Fruit fly (Drosophila melanogaster) whole organism, embryonic: ENCODE data around the gene dpr2.

Experiments
- Asciz ChIP-seq: fragments of 200-800 bp; sonication (Bioruptor generic); optimal IDR thresholded peaks from 2 replicates; lab custom pipeline; 2017; ENCODE audit warnings: missing biosample characterization, mild to moderate bottlenecking, missing genetic modification characterization, missing genetic modification reagents
- CG10462 ChIP-seq: fragments of 200-800 bp; sonication (Bioruptor generic); optimal IDR thresholded peaks from 2 replicates; lab custom pipeline; 2016; ENCODE audit warnings: missing biosample characterization, missing genetic modification characterization
- CG10959 ChIP-seq: fragments of 200-800 bp; sonication (Bioruptor generic); IDR thresholded peaks from 2 replicates; pipeline ENCODE4 v1.3.6; 2022; ENCODE audit warnings: missing biosample characterization, missing genetic modification characterization
- CG1233 ChIP-seq: fragments of 200-800 bp; sonication (Bioruptor generic); optimal IDR thresholded peaks from 4 replicates; lab custom pipeline; 2018; ENCODE audit warnings: missing biosample characterization, mild to moderate bottlenecking, missing genetic modification characterization
- CG12942 ChIP-seq: fragments of 200-800 bp; sonication (Bioruptor generic); optimal IDR thresholded peaks from 3 replicates; lab custom pipeline; 2016; ENCODE audit warnings: missing biosample characterization, missing genetic modification characterization
- CG13624 ChIP-seq: fragments of 200-800 bp; sonication (Bioruptor generic); optimal IDR thresholded peaks from 2 replicates; lab custom pipeline; 2016; ENCODE audit warnings: missing biosample characterization, missing genetic modification characterization
- CG15269 ChIP-seq: fragments of 200-800 bp; sonication (Bioruptor generic); optimal IDR thresholded peaks from 2 replicates; lab custom pipeline; 2018; ENCODE audit warnings: missing biosample characterization, mild to moderate bottlenecking, missing genetic modification characterization, moderate library complexity
- CG15601 ChIP-seq: fragments of 200-800 bp; sonication (Bioruptor generic); optimal IDR thresholded peaks from 3 replicates; lab custom pipeline; 2019; ENCODE audit warnings: missing biosample characterization, mild to moderate bottlenecking, missing genetic modification characterization, moderate library complexity
- CG16863 ChIP-seq: fragments of 200-800 bp; sonication (Bioruptor generic); optimal IDR thresholded peaks from 3 replicates; lab custom pipeline; 2016; ENCODE audit warnings: missing biosample characterization, missing genetic modification characterization
- CG17328 ChIP-seq: fragments of 200-800 bp; sonication (Bioruptor generic); IDR thresholded peaks from 2 replicates; pipeline ENCODE4 v1.3.6; 2022; ENCODE audit warnings: missing biosample characterization, missing genetic modification characterization
- CG17829 ChIP-seq: fragments of 200-800 bp; optimal IDR thresholded peaks from 2 replicates; lab custom pipeline; 2019; ENCODE audit warnings: missing biosample characterization, mild to moderate bottlenecking, missing genetic modification characterization, moderate library complexity
- CG18011 ChIP-seq: fragments of 200-800 bp; sonication (Bioruptor generic); optimal IDR thresholded peaks from 2 replicates; lab custom pipeline; 2017; ENCODE audit warnings: missing biosample characterization, missing genetic modification characterization, mild to moderate bottlenecking, moderate library complexity, missing genotype
- CG2678 ChIP-seq: fragments of 200-800 bp; sonication (Bioruptor generic); optimal IDR thresholded peaks from 3 replicates; lab custom pipeline; 2019; ENCODE audit warnings: missing biosample characterization, mild to moderate bottlenecking, missing genetic modification characterization, moderate library complexity
- CG31441 ChIP-seq: fragments of 200-800 bp; sonication (Bioruptor generic); IDR thresholded peaks from 2 replicates; pipeline ENCODE4 v1.3.6; 2022; ENCODE audit warnings: missing biosample characterization, missing genetic modification characterization
- CG4282 ChIP-seq: fragments of 200-800 bp; sonication (Bioruptor generic); optimal IDR thresholded peaks from 2 replicates; lab custom pipeline; 2016; ENCODE audit warnings: missing biosample characterization, missing genetic modification characterization
- CG6175 ChIP-seq: fragments of 200-800 bp; sonication (Bioruptor generic); IDR thresholded peaks from 3 replicates; pipeline ENCODE4 v1.3.6; 2022; ENCODE audit warnings: missing biosample characterization, missing genetic modification characterization
- CG6689 ChIP-seq: fragments of 200-800 bp; sonication (Bioruptor generic); IDR thresholded peaks from 2 replicates; pipeline ENCODE4 v1.3.6; 2022; ENCODE audit warnings: missing biosample characterization, missing genetic modification characterization
- CG6765 ChIP-seq: fragments of 200-800 bp; sonication (Bioruptor generic); optimal IDR thresholded peaks from 3 replicates; lab custom pipeline; 2017; ENCODE audit warnings: missing biosample characterization, mild to moderate bottlenecking, missing genetic modification characterization
- CG8924 ChIP-seq: fragments of 200-800 bp; optimal IDR thresholded peaks from 3 replicates; lab custom pipeline; 2019; ENCODE audit warnings: missing biosample characterization, mild to moderate bottlenecking, missing genetic modification characterization, moderate library complexity
- CG9817 ChIP-seq: fragments of 200-800 bp; sonication (Bioruptor generic); optimal IDR thresholded peaks from 2 replicates; lab custom pipeline; 2018; ENCODE audit warnings: missing biosample characterization, mild to moderate bottlenecking, missing genetic modification characterization, moderate library complexity
- D19B ChIP-seq: fragments of 200-800 bp; sonication (Bioruptor generic); optimal IDR thresholded peaks from 2 replicates; lab custom pipeline; 2017; ENCODE audit warnings: missing biosample characterization, mild to moderate bottlenecking, missing genetic modification characterization
- Gug ChIP-seq: fragments of 200-800 bp; sonication (Bioruptor generic); IDR thresholded peaks from 4 replicates; pipeline ENCODE4 v1.3.6; 2022; ENCODE audit warnings: missing biosample characterization, missing genetic modification characterization
- HLHmδ ChIP-seq: fragments of 200-800 bp; sonication (Bioruptor generic); optimal IDR thresholded peaks from 2 replicates; lab custom pipeline; 2018; ENCODE audit warnings: missing biosample characterization, mild to moderate bottlenecking, missing genetic modification characterization, moderate library complexity
- Lpt ChIP-seq: fragments of >200 bp; optimal IDR thresholded peaks from 2 replicates; lab custom pipeline; 2018; ENCODE audit warnings: missing biosample characterization, missing genetic modification characterization
- MESR4 ChIP-seq: fragments of 200-800 bp; sonication (Bioruptor generic); optimal IDR thresholded peaks from 2 replicates; lab custom pipeline; 2018; ENCODE audit warnings: missing biosample characterization, mild to moderate bottlenecking, missing genetic modification characterization, moderate library complexity
- NK7.1 ChIP-seq: fragments of 200-800 bp; sonication (Bioruptor generic); optimal IDR thresholded peaks from 3 replicates; lab custom pipeline; 2016; ENCODE audit warnings: missing biosample characterization, missing genetic modification characterization
- Opbp ChIP-seq: fragments of 200-800 bp; sonication (Bioruptor generic); IDR thresholded peaks from 3 replicates; pipeline ENCODE4 v1.3.6; 2022; ENCODE audit warnings: missing biosample characterization, missing genetic modification characterization; ENCODE audit not compliant: partially characterized antibody
- Rfx ChIP-seq: fragments of 200-800 bp; sonication (Bioruptor generic); IDR thresholded peaks from 2 replicates; pipeline ENCODE4 v1.3.6; 2022; ENCODE audit warnings: missing biosample characterization, missing genetic modification characterization
- Sin3A ChIP-seq: fragments of >200 bp; optimal IDR thresholded peaks from 2 replicates; lab custom pipeline; 2018
- Vsx1 ChIP-seq: fragments of 200-800 bp; sonication (Bioruptor generic); optimal IDR thresholded peaks from 2 replicates; lab custom pipeline; 2017; ENCODE audit warnings: missing biosample characterization, mild to moderate bottlenecking, missing genetic modification characterization, missing genetic modification reagents
- br ChIP-seq: fragments of >200 bp; optimal IDR thresholded peaks from 2 replicates; lab custom pipeline; 2017
- cg ChIP-seq: fragments of 200-800 bp; sonication (Bioruptor generic); optimal IDR thresholded peaks from 3 replicates; lab custom pipeline; 2019; ENCODE audit warnings: missing biosample characterization, mild to moderate bottlenecking, missing genetic modification characterization, moderate library complexity
- corto ChIP-seq: fragments of 200-800 bp; sonication (Bioruptor generic); optimal IDR thresholded peaks from 2 replicates; lab custom pipeline; 2016; ENCODE audit warnings: missing biosample characterization, mild to moderate bottlenecking, missing genetic modification characterization, moderate library complexity
- exex ChIP-seq: fragments of 200-800 bp; sonication (Bioruptor generic); optimal IDR thresholded peaks from 4 replicates; lab custom pipeline; 2018; ENCODE audit warnings: missing biosample characterization, mild to moderate bottlenecking, missing genetic modification characterization, moderate library complexity
- ftz-f1 ChIP-seq: fragments of 200-800 bp; sonication (Bioruptor generic); optimal IDR thresholded peaks from 2 replicates; lab custom pipeline; 2016; ENCODE audit warnings: missing biosample characterization, missing genetic modification characterization
- gsb-n ChIP-seq: fragments of 200-800 bp; sonication (Bioruptor generic); optimal IDR thresholded peaks from 3 replicates; lab custom pipeline; 2018; ENCODE audit warnings: missing biosample characterization, mild to moderate bottlenecking, missing genetic modification characterization
- jigr1 ChIP-seq: fragments of 200-800 bp; sonication (Bioruptor generic); IDR thresholded peaks from 3 replicates; pipeline ENCODE4 v1.3.6; 2022; ENCODE audit warnings: missing biosample characterization, missing genetic modification characterization
- kni ChIP-seq: fragments of 200-800 bp; sonication (Bioruptor generic); optimal IDR thresholded peaks from 3 replicates; lab custom pipeline; 2017; ENCODE audit warnings: mild to moderate bottlenecking, missing biosample characterization, missing genetic modification reagents, missing genetic modification characterization
- lov ChIP-seq, 2 experiments: fragments of 200-800 bp in 1 of 2; fragments of >200 bp in 1 of 2; sonication (Bioruptor generic) in 1 of 2; IDR thresholded peaks in 1 of 2; optimal IDR thresholded peaks in 1 of 2; 2 replicates in 1 of 2; 3 replicates in 1 of 2; pipeline versions ENCODE4 v1.3.6 to Lab custom; 2017 to 2022; ENCODE audit warnings: missing biosample characterization in 1 of 2, missing genetic modification characterization in 1 of 2
- nom ChIP-seq: fragments of 200-800 bp; sonication (Bioruptor generic); optimal IDR thresholded peaks from 2 replicates; lab custom pipeline; 2017; ENCODE audit warnings: missing biosample characterization, missing genetic modification characterization, mild to moderate bottlenecking, moderate library complexity, missing genetic modification reagents
- onecut ChIP-seq: fragments of 200-800 bp; sonication (Bioruptor generic); IDR thresholded peaks from 2 replicates; pipeline ENCODE4 v1.3.6; 2022; ENCODE audit warnings: missing biosample characterization, missing genetic modification characterization
- scrt ChIP-seq: fragments of 200-800 bp; sonication (Bioruptor generic); optimal IDR thresholded peaks from 2 replicates; lab custom pipeline; 2018; ENCODE audit warnings: missing biosample characterization, mild to moderate bottlenecking, missing genetic modification characterization, moderate library complexity
- sens ChIP-seq: fragments of 200-800 bp; sonication (Bioruptor generic); peaks from one replicate; lab custom pipeline; 2016; ENCODE audit warnings: missing biosample characterization, missing genetic modification characterization
- sima ChIP-seq: fragments of 200-800 bp; sonication (Bioruptor generic); optimal IDR thresholded peaks from 2 replicates; lab custom pipeline; 2016; ENCODE audit warnings: missing biosample characterization, missing genetic modification characterization
- slou ChIP-seq: fragments of 200-800 bp; sonication (Bioruptor generic); optimal IDR thresholded peaks from 3 replicates; lab custom pipeline; 2016; ENCODE audit warnings: missing biosample characterization, missing genetic modification characterization
- stwl ChIP-seq: fragments of 200-800 bp; sonication (Bioruptor generic); optimal IDR thresholded peaks from 3 replicates; lab custom pipeline; 2018; ENCODE audit warnings: missing biosample characterization, mild to moderate bottlenecking, missing genetic modification characterization, moderate library complexity
- tin ChIP-seq: fragments of 200-800 bp; sonication (Bioruptor generic); optimal IDR thresholded peaks from 3 replicates; lab custom pipeline; 2016; ENCODE audit warnings: missing biosample characterization, missing genetic modification characterization
- vfl ChIP-seq: fragments of 200-800 bp; sonication (Bioruptor generic); optimal IDR thresholded peaks from 2 replicates; lab custom pipeline; 2016; ENCODE audit warnings: missing biosample characterization, missing genetic modification characterization
- zf30C ChIP-seq: fragments of 200-800 bp; sonication (Bioruptor generic); optimal IDR thresholded peaks from 3 replicates; lab custom pipeline; 2018; ENCODE audit warnings: missing biosample characterization, mild to moderate bottlenecking, missing genetic modification characterization

Gene dpr2

dm6 chr2L:10967257-10968008 lies 3.5 kb upstream of the dpr2 start (continued):
- TF ChIP-seq scrt (GFP tag; lab: Kevin White, UChicago) (peak; percentile 16), lov (optimal IDR thresholded peaks at IDR 0.05; lab: Kevin White, UChicago) (no peak), lov (GFP tag; IDR thresholded peaks at IDR 0.05; lab: Robert Waterston, UW) (no peak), HLHmδ (peak; percentile 73), CG6175 (GFP tag; lab: Robert Waterston, UW) (0 out of 3 replicates have a peak, but pooled peaks have one; percentile 21), zf30C (GFP tag; lab: Kevin White, UChicago) (no peak), CG9817 (tag; lab: Kevin White, UChicago) (no peak), tin (GFP tag; lab: Kevin White, UChicago) (no peak), CG1233 (no peak), CG12942 (no peak), CG15269 (tag; lab: Kevin White, UChicago) (no peak), NK7.1 (GFP tag; lab: Kevin White, UChicago) (no peak), sens (peak; percentile 83), jigr1 (GFP tag; lab: Robert Waterston, UW) (no peak), Vsx1 (GFP tag; lab: Kevin White, UChicago) (no peak), CG10462 (GFP tag; lab: Kevin White, UChicago) (no peak), cg (GFP tag; lab: Kevin White, UChicago) (peak; percentile 87), Sin3A (peak; percentile 4), CG2678 (tag; lab: Kevin White, UChicago) (no peak), ftz-f1 (GFP tag; lab: Kevin White, UChicago) (peak; percentile 63), CG4282 (GFP tag; lab: Kevin White, UChicago) (peak; percentile 40), vfl (GFP tag; lab: Kevin White, UChicago) (no peak), nom (GFP tag; lab: Kevin White, UChicago) (peak; percentile 95), stwl (no peak), corto (GFP tag; lab: Kevin White, UChicago) (no peak), CG18011 (GFP tag; lab: Kevin White, UChicago) (no peak), CG6689 (no peak), onecut (GFP tag; lab: Robert Waterston, UW) (no peak), CG10959 (GFP tag; lab: Robert Waterston, UW) (no peak), Rfx (GFP tag; lab: Robert Waterston, UW) (no peak; the same call in 1 of the 2 replicates), CG13624 (GFP tag; lab: Kevin White, UChicago) (no peak), CG16863 (no peak), Gug (no peak), Asciz (no peak), gsb-n (tag; lab: Kevin White, UChicago) (no peak), sima (GFP tag; lab: Kevin White, UChicago) (no peak), slou (no peak), CG17328 (GFP tag; lab: Robert Waterston, UW) (0 out of 2 replicates have a peak, but pooled peaks have one; percentile 32), exex (tag; lab: Kevin White, UChicago) (peak; percentile 40), Lpt (no peak), br (lab: Kevin White, UChicago) (no peak), CG8924 (tag; lab: Kevin White, UChicago) (no peak), kni (peak; percentile 64), CG31441 (GFP tag; lab: Robert Waterston, UW) (no peak; the same call in 1 of the 2 replicates), CG15601 (tag; lab: Kevin White, UChicago) (no peak), Opbp (GFP tag; lab: Robert Waterston, UW) (no peak), MESR4 (GFP tag; lab: Kevin White, UChicago) (peak; percentile 70), CG6765 (GFP tag; lab: Kevin White, UChicago) (no peak), CG17829 (tag; lab: Kevin White, UChicago) (no peak), D19B (GFP tag; lab: Kevin White, UChicago) (no peak)
